Worm (Caenorhabditis elegans): Measurements from ENCODE around the gene K02A2.5.
"Not testable (repeated sequence)": the region's sequence is repeated elsewhere in the genome, so short reads cannot be mapped to it uniquely, and the experiment has no call there.

Gene K02A2.5

ce11 chrII:7411930-7412329, at the start of gene K02A2.5:
TSS of gene K02A2.5 (minus strand) at chrII:7412030.
- TF ChIP-seq klf-2 (GFP tag; conservative IDR thresholded peaks at IDR 0.05) (no peak), T22C8.4 (GFP tag; IDR thresholded peaks at IDR 0.05) (no peak), flt-1 (GFP tag; IDR thresholded peaks at IDR 0.05) (no peak), ref-1 (GFP tag; conservative IDR thresholded peaks at IDR 0.05) (no peak), ztf-23 (GFP tag; IDR thresholded peaks at IDR 0.05) (no peak), tab-1 (GFP tag; IDR thresholded peaks at IDR 0.05) (no peak), cog-1 (tag; optimal IDR thresholded peaks at IDR 0.05) (no peak), ztf-29 (GFP tag; IDR thresholded peaks at IDR 0.05) (no peak)

- TF ChIP-seq ref-1 (GFP tag; conservative IDR thresholded peaks at IDR 0.05) (no peak), ztf-29 (GFP tag; IDR thresholded peaks at IDR 0.05) (no peak), klf-2 (GFP tag; conservative IDR thresholded peaks at IDR 0.05) (no peak), med-1 (GFP tag; optimal IDR thresholded peaks at IDR 0.05; ENCODE audit: insufficient read depth) (no peak), flt-1 (GFP tag; IDR thresholded peaks at IDR 0.05) (no peak), ztf-23 (GFP tag; IDR thresholded peaks at IDR 0.05) (no peak), tab-1 (GFP tag; IDR thresholded peaks at IDR 0.05) (no peak), T22C8.4 (GFP tag; IDR thresholded peaks at IDR 0.05) (no peak)
These were observed 47.4 kb upstream of the K02A2.5 start, which contains the start of gene D1022.2 for ce11 chrII:7459205-7459604. TSS of gene D1022.2 (plus strand) at chrII:7459505.

DNA sequence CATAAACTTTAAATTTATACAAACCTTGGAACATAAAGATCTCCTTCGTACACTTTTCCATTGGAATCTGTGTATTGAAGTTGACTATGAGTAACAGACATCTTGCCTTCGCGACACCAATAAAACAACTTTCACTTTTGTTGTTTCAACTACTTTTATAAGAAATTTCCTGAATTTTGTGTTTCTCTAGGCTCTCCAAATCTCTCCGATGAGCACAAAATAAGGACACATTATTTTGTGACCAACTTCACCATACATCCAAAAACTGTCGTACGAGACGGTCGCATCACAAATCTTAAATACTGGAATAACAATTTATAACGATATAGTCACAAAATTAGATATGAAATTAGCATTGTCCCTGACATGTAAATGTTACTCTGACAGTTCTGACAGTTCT, 46.9 kb upstream of the K02A2.5 start, which contains the start of gene D1022.5:
TSS of gene D1022.5 (minus strand) at position 101 of the 400 bp plus-strand sequence.
- TF ChIP-seq klf-2 (GFP tag; conservative IDR thresholded peaks at IDR 0.05): no peak
- no peak for TF ChIP-seq flt-1 (GFP tag; IDR thresholded peaks at IDR 0.05)
- no peak for TF ChIP-seq tab-1 (GFP tag; IDR thresholded peaks at IDR 0.05)

- TF ChIP-seq ref-1 (GFP tag; conservative IDR thresholded peaks at IDR 0.05) (no peak), ztf-23 (GFP tag; IDR thresholded peaks at IDR 0.05) (no peak), klf-2 (GFP tag; conservative IDR thresholded peaks at IDR 0.05) (no peak), ztf-29 (GFP tag; IDR thresholded peaks at IDR 0.05) (no peak), med-1 (GFP tag; optimal IDR thresholded peaks at IDR 0.05; ENCODE audit: insufficient read depth) (no peak)
These were observed 45.4 kb upstream of the K02A2.5 start, which contains the start of gene D1022.4 for ce11 chrII:7457210-7457609. TSS of gene D1022.4 (minus strand) at chrII:7457292.

DNA sequence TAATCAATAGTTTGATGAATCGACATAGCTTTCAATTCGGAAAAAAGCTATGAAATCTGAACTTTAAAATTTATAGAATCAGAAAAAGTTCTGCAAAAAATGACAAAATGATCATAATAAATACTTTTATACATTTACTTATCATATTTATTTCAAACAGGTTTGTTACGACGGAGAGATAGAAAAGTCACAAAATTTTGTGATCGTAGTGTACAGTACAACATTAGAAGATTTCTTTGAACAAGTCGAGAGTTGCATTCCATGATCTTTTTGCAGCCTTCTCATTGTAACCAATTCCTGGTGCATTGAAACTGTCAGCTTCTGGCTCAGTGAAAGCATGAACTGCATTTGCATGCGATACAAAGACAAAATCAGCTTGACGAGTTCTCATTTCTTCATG, 44.4 kb upstream of the K02A2.5 start, which contains the start of gene D1022.3:
TSS of gene D1022.3 (minus strand) at position 101 of the 400 bp plus-strand sequence.
- TF ChIP-seq cog-1 (tag; optimal IDR thresholded peaks at IDR 0.05) (no peak), ztf-23 (GFP tag; IDR thresholded peaks at IDR 0.05) (no peak), ref-1 (GFP tag; conservative IDR thresholded peaks at IDR 0.05) (no peak), ztf-29 (GFP tag; IDR thresholded peaks at IDR 0.05) (no peak)

DNA sequence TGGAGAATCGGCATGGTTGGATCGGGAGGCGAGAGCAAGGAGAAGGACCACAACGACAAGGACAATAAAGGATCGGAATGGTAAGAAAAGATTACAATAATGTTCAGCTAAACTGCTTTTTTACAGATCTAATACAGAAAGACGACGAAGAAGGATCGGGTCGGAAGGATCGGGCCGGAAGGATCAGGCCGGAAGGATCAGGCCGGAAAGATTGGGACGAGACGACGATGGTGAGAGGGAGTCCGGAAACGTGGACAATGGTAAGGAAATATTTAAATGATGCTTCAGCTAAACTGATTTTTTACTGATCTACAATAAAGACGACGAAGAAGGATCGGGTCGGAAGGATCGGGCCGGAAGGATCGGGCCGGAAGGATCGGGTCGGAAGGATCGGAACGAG, 34.9 kb upstream of the K02A2.5 start:
- TF ChIP-seq klf-2 (GFP tag; conservative IDR thresholded peaks at IDR 0.05) (0 out of 2 replicates have a peak, but pooled peaks have one; percentile 49), flt-1 (GFP tag; IDR thresholded peaks at IDR 0.05) (0 out of 2 replicates have a peak, but pooled peaks have one; percentile 11)

DNA sequence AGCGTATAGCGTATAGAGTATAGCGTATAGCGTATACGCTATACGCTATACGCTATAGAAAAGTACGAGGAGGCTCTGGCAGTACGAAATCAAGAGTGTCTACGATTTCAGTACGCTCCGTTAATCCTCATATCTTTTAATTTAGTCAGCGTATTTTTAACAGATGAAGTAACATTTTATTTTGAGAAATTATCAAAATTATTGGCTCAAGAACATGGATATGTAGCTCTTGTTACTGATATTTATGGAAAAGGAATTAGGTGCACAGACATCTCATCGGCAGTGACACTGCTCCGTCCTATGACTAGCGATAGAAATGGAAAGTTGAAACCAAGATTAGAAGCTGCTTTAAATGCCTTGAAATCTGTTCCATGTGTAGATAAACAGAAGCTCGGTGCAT, 23.1 kb upstream of the K02A2.5 start, which contains the start of gene K02A2.1:
TSS of gene K02A2.1 (plus strand) at position 301 of the 400 bp plus-strand sequence.
- not testable (repeated sequence) for TF ChIP-seq T22C8.4 (GFP tag; IDR thresholded peaks at IDR 0.05); ref-1 (GFP tag; conservative IDR thresholded peaks at IDR 0.05); ztf-23 (GFP tag; IDR thresholded peaks at IDR 0.05)

- TF ChIP-seq ztf-29 (GFP tag; IDR thresholded peaks at IDR 0.05) (no peak), T22C8.4 (GFP tag; IDR thresholded peaks at IDR 0.05) (no peak), cog-1 (tag; optimal IDR thresholded peaks at IDR 0.05) (no peak), ztf-23 (GFP tag; IDR thresholded peaks at IDR 0.05) (no peak), tab-1 (GFP tag; IDR thresholded peaks at IDR 0.05) (no peak)
These were observed 22.4 kb upstream of the K02A2.5 start, which contains the start of gene kcc-3 for ce11 chrII:7434182-7434581. TSS of gene kcc-3 (minus strand) at chrII:7434282.

DNA sequence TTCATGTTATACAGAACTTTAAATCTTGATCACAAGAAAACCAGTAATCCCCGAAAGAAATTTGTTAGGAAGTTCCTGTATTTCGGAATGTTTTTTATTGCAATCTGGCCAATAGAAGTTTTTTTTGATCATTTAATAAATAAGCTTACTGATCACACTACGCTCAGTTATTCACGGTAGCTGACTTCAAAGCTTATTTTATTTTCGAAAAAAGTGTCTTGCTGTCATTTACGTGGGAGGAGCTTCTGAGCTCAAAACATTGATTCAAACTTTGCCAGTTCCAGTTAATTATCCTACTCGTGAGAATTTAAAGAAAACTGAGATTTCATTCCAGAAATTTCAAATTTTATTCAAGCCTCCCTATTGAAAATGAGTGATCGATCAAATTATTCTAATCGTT, 20.5 kb upstream of the K02A2.5 start, which contains the start of gene srd-54:
TSS of gene srd-54 (plus strand) at position 301 of the 400 bp plus-strand sequence.
- no peak for TF ChIP-seq flt-1 (GFP tag; IDR thresholded peaks at IDR 0.05)
- TF ChIP-seq T22C8.4 (GFP tag; IDR thresholded peaks at IDR 0.05): no peak
- no peak for TF ChIP-seq ref-1 (GFP tag; conservative IDR thresholded peaks at IDR 0.05)
- no peak for TF ChIP-seq klf-2 (GFP tag; conservative IDR thresholded peaks at IDR 0.05)
- TF ChIP-seq ztf-23 (GFP tag; IDR thresholded peaks at IDR 0.05): no peak
- no peak for TF ChIP-seq med-1 (GFP tag; optimal IDR thresholded peaks at IDR 0.05; ENCODE audit: insufficient read depth)
- no peak for TF ChIP-seq ztf-29 (GFP tag; IDR thresholded peaks at IDR 0.05)
- TF ChIP-seq cog-1 (tag; optimal IDR thresholded peaks at IDR 0.05): no peak
- TF ChIP-seq tab-1 (GFP tag; IDR thresholded peaks at IDR 0.05): no peak

DNA sequence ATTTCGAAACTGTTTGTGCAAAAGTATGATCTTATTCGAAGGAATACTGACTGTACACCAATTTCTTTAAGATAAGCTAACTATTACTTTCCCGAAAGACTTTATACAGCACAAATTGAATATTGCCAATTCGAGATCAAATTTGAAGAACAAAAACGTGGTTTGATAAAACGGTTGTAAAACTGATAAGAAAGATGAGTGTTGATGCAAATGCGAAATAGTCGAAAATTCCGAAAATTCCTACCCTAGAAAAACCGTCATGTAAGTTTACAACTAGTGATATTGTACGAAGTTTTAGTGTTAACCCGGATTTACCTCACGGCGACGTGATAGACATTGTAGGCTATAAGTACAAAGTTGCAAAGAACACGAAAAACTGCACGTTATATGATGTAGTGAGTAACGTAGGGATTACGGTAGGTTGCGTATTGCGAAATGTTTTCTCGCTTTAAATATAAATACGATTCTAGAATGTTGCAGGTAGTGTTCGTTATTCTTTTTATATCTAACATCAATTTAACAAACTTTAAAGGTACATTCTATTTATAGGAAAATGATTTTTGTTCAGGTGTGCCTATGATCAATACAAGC, 9.1 kb upstream of the K02A2.5 start:
- TF ChIP-seq ztf-23 (GFP tag; IDR thresholded peaks at IDR 0.05) (no peak), T22C8.4 (GFP tag; IDR thresholded peaks at IDR 0.05) (no peak), klf-2 (GFP tag; conservative IDR thresholded peaks at IDR 0.05) (no peak), flt-1 (GFP tag; IDR thresholded peaks at IDR 0.05) (no peak), med-1 (GFP tag; optimal IDR thresholded peaks at IDR 0.05; ENCODE audit: insufficient read depth) (no peak), tab-1 (GFP tag; IDR thresholded peaks at IDR 0.05) (no peak), ref-1 (GFP tag; conservative IDR thresholded peaks at IDR 0.05) (no peak), ztf-29 (GFP tag; IDR thresholded peaks at IDR 0.05) (no peak), cog-1 (tag; optimal IDR thresholded peaks at IDR 0.05) (no peak)

ce11 chrII:7420157-7420556, 8.3 kb upstream of the K02A2.5 start:
- TF ChIP-seq flt-1 (GFP tag; IDR thresholded peaks at IDR 0.05): no peak
- no peak for TF ChIP-seq med-1 (GFP tag; optimal IDR thresholded peaks at IDR 0.05; ENCODE audit: insufficient read depth)
- no peak for TF ChIP-seq cog-1 (tag; optimal IDR thresholded peaks at IDR 0.05)
- no peak for TF ChIP-seq ztf-29 (GFP tag; IDR thresholded peaks at IDR 0.05)
- TF ChIP-seq ref-1 (GFP tag; conservative IDR thresholded peaks at IDR 0.05): no peak
- TF ChIP-seq ztf-23 (GFP tag; IDR thresholded peaks at IDR 0.05): no peak
- no peak for TF ChIP-seq T22C8.4 (GFP tag; IDR thresholded peaks at IDR 0.05)

Measured in whole organism, midembryonic.